Worm (Caenorhabditis elegans) whole organism, early embryonic: ENCODE results near the gene F35D2.6.

Experiments
- aly-1 ChIP-seq: sonication (generic microtip); optimal IDR thresholded peaks from 2 replicates; lab custom pipeline; 2016; ENCODE audit warnings: missing genetic modification characterization, missing compliant biosample characterization
- ama-1 ChIP-seq: fragments of 150-350 bp; optimal IDR thresholded peaks from 2 replicates; lab custom pipeline; 2014
- ceh-13 ChIP-seq: fragments of 200-800 bp; sonication (Bioruptor generic); optimal IDR thresholded peaks from 2 replicates; lab custom pipeline; 2018; ENCODE audit warnings: mild to moderate bottlenecking, missing genetic modification characterization, missing compliant biosample characterization
- ceh-36 ChIP-seq: sonication (generic microtip); optimal IDR thresholded peaks from 2 replicates; lab custom pipeline; 2016; ENCODE audit warnings: missing genetic modification characterization, inconsistent platforms, missing compliant biosample characterization
- ets-7 ChIP-seq: sonication (generic microtip); optimal IDR thresholded peaks from 2 replicates; lab custom pipeline; 2016; ENCODE audit warnings: missing genotype, missing genetic modification characterization, missing compliant biosample characterization
- hmbx-1 ChIP-seq: sonication (generic microtip); optimal IDR thresholded peaks from 2 replicates; lab custom pipeline; 2016; ENCODE audit warnings: mild to moderate bottlenecking, missing genetic modification characterization, missing compliant biosample characterization
- pes-1 ChIP-seq: fragments of 200-800 bp; sonication (Bioruptor generic); IDR thresholded peaks from 2 replicates; pipeline ENCODE4 v1.3.6; 2022; ENCODE audit warnings: missing genetic modification reagents, missing genetic modification characterization, missing compliant biosample characterization
- scrt-1 ChIP-seq: fragments of 200-800 bp; sonication (Bioruptor generic); IDR thresholded peaks from 2 replicates; pipeline ENCODE4 v1.3.6; 2022; ENCODE audit warnings: missing genetic modification characterization, missing compliant biosample characterization
- sea-1 ChIP-seq: fragments of 200-800 bp; sonication (Bioruptor generic); conservative IDR thresholded peaks from 2 replicates; pipeline ENCODE4 v1.3.6; 2022; ENCODE audit warnings: missing genetic modification characterization, missing compliant biosample characterization
- tbx-37 ChIP-seq: fragments of 200-800 bp; sonication (Bioruptor generic); conservative IDR thresholded peaks from 2 replicates; pipeline ENCODE4 v1.3.6; 2022; ENCODE audit warnings: missing genetic modification reagents, missing genetic modification characterization, missing compliant biosample characterization

DNA sequence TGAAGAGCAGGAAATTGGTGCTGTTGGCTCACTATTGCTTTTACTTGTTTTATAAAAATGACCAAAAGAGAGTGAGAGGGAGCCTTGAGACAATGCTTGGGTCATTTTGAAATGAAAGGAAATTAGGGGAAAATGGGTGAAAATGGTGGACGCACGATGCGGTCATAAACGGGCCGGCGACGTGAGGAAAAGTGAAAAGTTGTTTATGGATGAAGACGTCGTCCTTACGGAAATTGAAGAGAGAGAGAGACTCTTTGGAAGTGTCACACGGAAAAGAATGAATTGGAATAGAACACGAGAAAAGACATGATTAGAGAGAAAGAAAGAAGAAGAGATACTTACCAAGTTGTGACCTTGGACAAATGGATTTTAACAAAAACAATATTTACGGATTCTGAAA lies 44.0 kb downstream of the F35D2.6 start:
- TF ChIP-seq ceh-36 (no peak), ama-1 (lab: Kevin White, UChicago) (no peak), tbx-37 (GFP tag; lab: Robert Waterston, UW) (no peak), ceh-13 (no peak), pes-1 (no peak), scrt-1 (GFP tag; lab: Robert Waterston, UW) (no peak), sea-1 (no peak), hmbx-1 (tag; lab: Kevin White, UChicago) (no peak), ets-7 (tag; lab: Kevin White, UChicago) (no peak), aly-1 (tag; lab: Kevin White, UChicago) (no peak)
